Fruit fly (Drosophila melanogaster) whole organism, pupa: ENCODE data around the gene Sfp24C1.
A peak's percentile ranks its signal among the peaks of the same experiment; 100 is the strongest.

ENCODE experiments used
- CG10348 ChIP-seq: fragments of 200-800 bp; sonication (Bioruptor generic); IDR thresholded peaks from 2 replicates; pipeline ENCODE4 v1.3.6; 2022; ENCODE audit warnings: missing biosample characterization, missing genetic modification characterization
- CG12605 ChIP-seq: fragments of 200-800 bp; sonication (Bioruptor generic); IDR thresholded peaks from 2 replicates; pipeline ENCODE4 v1.3.6; 2022; ENCODE audit warnings: missing biosample characterization, missing genetic modification characterization
- CG32121 ChIP-seq: fragments of 200-800 bp; sonication (Bioruptor generic); IDR thresholded peaks from 2 replicates; pipeline ENCODE4 v1.3.6; 2022; ENCODE audit warnings: missing biosample characterization, missing genetic modification characterization
- CG34367 ChIP-seq: fragments of 200-800 bp; sonication (Bioruptor generic); optimal IDR thresholded peaks from 2 replicates; lab custom pipeline; 2018; ENCODE audit warnings: missing biosample characterization, mild to moderate bottlenecking, missing genetic modification characterization
- CG9948 ChIP-seq: fragments of 200-800 bp; sonication (Bioruptor generic); optimal IDR thresholded peaks from 2 replicates; lab custom pipeline; 2018; ENCODE audit warnings: missing biosample characterization, mild to moderate bottlenecking, missing genetic modification characterization, moderate library complexity
- D1 ChIP-seq: fragments of 200-800 bp; sonication (Bioruptor generic); optimal IDR thresholded peaks from 2 replicates; lab custom pipeline; 2018; ENCODE audit warnings: missing biosample characterization, mild to moderate bottlenecking, missing genetic modification characterization, moderate library complexity
- EcR ChIP-seq: fragments of 200-800 bp; sonication (Bioruptor generic); optimal IDR thresholded peaks from 3 replicates; lab custom pipeline; 2019; ENCODE audit warnings: missing biosample characterization, missing genetic modification characterization, mild to moderate bottlenecking, moderate library complexity, missing genetic modification reagents
- Pif1A ChIP-seq: fragments of 200-800 bp; sonication (Bioruptor generic); optimal IDR thresholded peaks from 3 replicates; lab custom pipeline; 2016; ENCODE audit warnings: missing biosample characterization, missing genetic modification characterization
- Pif1B ChIP-seq: fragments of 200-800 bp; sonication (Bioruptor generic); optimal IDR thresholded peaks from 3 replicates; lab custom pipeline; 2016; ENCODE audit warnings: missing biosample characterization, missing genetic modification characterization
- gl ChIP-seq: fragments of 200-800 bp; sonication (Bioruptor generic); optimal IDR thresholded peaks from 2 replicates; lab custom pipeline; 2018; ENCODE audit warnings: missing biosample characterization, mild to moderate bottlenecking, missing genetic modification characterization

DNA sequence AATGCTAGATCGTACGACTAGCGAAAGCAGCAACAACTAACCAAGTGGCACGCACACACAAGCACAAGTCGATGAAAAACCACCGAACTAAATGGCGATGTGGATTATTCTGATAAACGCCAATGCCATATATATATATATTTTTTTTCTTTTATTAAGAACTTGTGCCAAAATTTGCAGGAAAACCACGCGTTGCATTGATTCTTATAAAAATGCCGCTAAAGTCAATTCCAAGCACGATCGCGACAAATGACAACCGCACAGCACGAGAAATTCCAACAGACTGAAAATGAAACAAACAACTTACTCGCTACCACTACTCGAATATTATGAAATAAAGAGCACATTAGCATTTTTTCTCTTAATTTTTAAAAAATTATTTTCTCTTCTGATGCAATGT, 43.8 kb upstream of the Sfp24C1 start, which contains the start of gene for:
- TF ChIP-seq gl (tag; lab: Kevin White, UChicago) (no peak), CG32121 (peak; percentile 15; the same call in 1 of the 2 replicates), Pif1B (no peak), D1 (tag; lab: Kevin White, UChicago) (no peak), CG10348 (no peak), CG34367 (no peak), Pif1A (GFP tag; lab: Kevin White, UChicago) (no peak), EcR (GFP tag; lab: Kevin White, UChicago) (no peak), CG9948 (tag; lab: Kevin White, UChicago) (no peak), CG12605 (no peak)
